Worm (Caenorhabditis elegans) whole organism, early embryonic: Measurements from ENCODE around the gene F46F5.7.

Source experiments
- F13C5.2 ChIP-seq: sonication (generic microtip); optimal IDR thresholded peaks from 2 replicates; lab custom pipeline; 2017; ENCODE audit warnings: mild to moderate bottlenecking, missing genetic modification characterization, inconsistent platforms, missing compliant biosample characterization
- ama-1 ChIP-seq: fragments of 150-350 bp; optimal IDR thresholded peaks from 2 replicates; lab custom pipeline; 2014
- ceh-36 ChIP-seq: sonication (generic microtip); optimal IDR thresholded peaks from 2 replicates; lab custom pipeline; 2016; ENCODE audit warnings: missing genetic modification characterization, inconsistent platforms, missing compliant biosample characterization
- hmbx-1 ChIP-seq: sonication (generic microtip); optimal IDR thresholded peaks from 2 replicates; lab custom pipeline; 2016; ENCODE audit warnings: mild to moderate bottlenecking, missing genetic modification characterization, missing compliant biosample characterization

ce11 chrII:797445-797844, 23.0 kb downstream of the F46F5.7 start:
- TF ChIP-seq ama-1 (lab: Kevin White, UChicago) (no peak), hmbx-1 (no peak), ceh-36 (tag; lab: Kevin White, UChicago) (no peak), F13C5.2 (tag; lab: Kevin White, UChicago) (no peak)
